Fruit fly (Drosophila melanogaster): ENCODE results near the gene CG7304.

The CG7304 gene

dm6 chr3L:15650552-15650951 is 29.0 kb upstream of the CG7304 start, which contains the start of gene CG43084:
Gene CG43084 (plus strand): TSS chr3L:15650852.
- TF ChIP-seq CG9948 (tag; optimal IDR thresholded peaks at IDR 0.05): no peak
- TF ChIP-seq Pif1B (GFP tag; optimal IDR thresholded peaks at IDR 0.05): no peak
- TF ChIP-seq fd96Ca (GFP tag; IDR thresholded peaks at IDR 0.05): no peak
- no peak for TF ChIP-seq EcR (GFP tag; optimal IDR thresholded peaks at IDR 0.05)
- no peak for TF ChIP-seq CG12605 (GFP tag; IDR thresholded peaks at IDR 0.05)
- TF ChIP-seq CG15710 (tag; optimal IDR thresholded peaks at IDR 0.05): no peak
- no peak for TF ChIP-seq rn (GFP tag; IDR thresholded peaks at IDR 0.05)
- TF ChIP-seq CG17806 (tag; optimal IDR thresholded peaks at IDR 0.05): no peak
- TF ChIP-seq Snoo (tag; optimal IDR thresholded peaks at IDR 0.05): no peak
- no peak for TF ChIP-seq Ets98B (GFP tag; IDR thresholded peaks at IDR 0.05)
- no peak for TF ChIP-seq CG10348 (GFP tag; IDR thresholded peaks at IDR 0.05)
- no peak for TF ChIP-seq gl (tag; optimal IDR thresholded peaks at IDR 0.05)
- TF ChIP-seq CG8301 (tag; optimal IDR thresholded peaks at IDR 0.05): no peak

- no peak for TF ChIP-seq gl (tag; optimal IDR thresholded peaks at IDR 0.05)
- no peak for TF ChIP-seq CG15710 (tag; optimal IDR thresholded peaks at IDR 0.05)
- TF ChIP-seq CG32121 (GFP tag; IDR thresholded peaks at IDR 0.05): no peak
- TF ChIP-seq D1 (tag; optimal IDR thresholded peaks at IDR 0.05): no peak
- no peak for TF ChIP-seq rn (GFP tag; IDR thresholded peaks at IDR 0.05)
- no peak for TF ChIP-seq CG34367 (tag; optimal IDR thresholded peaks at IDR 0.05)
- no peak for TF ChIP-seq CG14655 (GFP tag; optimal IDR thresholded peaks at IDR 0.05)
- no peak for TF ChIP-seq CG12605 (GFP tag; IDR thresholded peaks at IDR 0.05)
- TF ChIP-seq Snoo (tag; optimal IDR thresholded peaks at IDR 0.05): no peak
- TF ChIP-seq CG13204 (GFP tag; optimal IDR thresholded peaks at IDR 0.05): no peak
Measured at dm6 chr3L:15652154-15652553, 27.4 kb upstream of the CG7304 start, which contains the start of the genes Eig71Ec and Eig71Ed. Gene Eig71Ec (minus strand): TSS chr3L:15652254. Gene Eig71Ed (plus strand): TSS chr3L:15652537.

DNA sequence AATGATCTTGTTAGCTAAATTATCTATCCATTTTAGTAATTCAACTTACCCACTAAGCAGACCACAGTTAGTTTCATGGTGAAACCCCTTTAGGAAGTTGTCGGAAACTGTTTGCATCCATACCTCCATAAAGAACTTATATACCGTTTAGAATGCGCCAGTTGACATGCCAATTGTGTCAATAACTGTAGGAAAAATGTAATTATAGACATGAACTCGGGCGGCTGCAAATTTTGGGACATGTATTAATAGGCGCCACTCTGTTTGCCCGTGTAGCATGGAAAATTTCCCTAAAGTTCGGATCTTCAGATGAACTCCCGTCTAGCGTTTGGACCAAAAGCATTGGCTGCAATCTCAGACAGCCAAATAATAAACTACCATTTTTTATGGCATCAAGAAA is 23.6 kb upstream of the CG7304 start, which contains the start of gene Eig71Ee:
TSS of gene Eig71Ee (minus strand) at position 101 of the 400 bp plus-strand sequence.
- TF ChIP-seq CG8159 (tag; optimal IDR thresholded peaks at IDR 0.05) (no peak), fd96Ca (GFP tag; IDR thresholded peaks at IDR 0.05) (no peak), CG34367 (tag; optimal IDR thresholded peaks at IDR 0.05) (no peak), CG8301 (tag; optimal IDR thresholded peaks at IDR 0.05) (no peak), CG17806 (tag; optimal IDR thresholded peaks at IDR 0.05) (no peak), Snoo (tag; optimal IDR thresholded peaks at IDR 0.05) (no peak), CG15710 (tag; optimal IDR thresholded peaks at IDR 0.05) (no peak), D1 (tag; optimal IDR thresholded peaks at IDR 0.05) (no peak), rn (GFP tag; IDR thresholded peaks at IDR 0.05) (no peak), EcR (GFP tag; optimal IDR thresholded peaks at IDR 0.05) (no peak), CG10348 (GFP tag; IDR thresholded peaks at IDR 0.05) (no peak), CG14655 (GFP tag; optimal IDR thresholded peaks at IDR 0.05) (no peak), gl (tag; optimal IDR thresholded peaks at IDR 0.05) (no peak)

dm6 chr3L:15657290-15657689 is 22.2 kb upstream of the CG7304 start, which contains the start of the genes Eig71Ef and Eig71Eg:
Gene Eig71Ef (minus strand): TSS chr3L:15657390.
Gene Eig71Eg (plus strand): TSS chr3L:15657628.
- no peak for TF ChIP-seq CG34367 (tag; optimal IDR thresholded peaks at IDR 0.05)
- TF ChIP-seq Ets98B (GFP tag; IDR thresholded peaks at IDR 0.05): no peak
- TF ChIP-seq Pif1A (GFP tag; optimal IDR thresholded peaks at IDR 0.05): no peak

dm6 chr3L:15659341-15659740 is 20.2 kb upstream of the CG7304 start, which contains the start of the genes Eig71Eh and Eig71Ei:
Gene Eig71Eh (minus strand): TSS chr3L:15659441.
Gene Eig71Ei (plus strand): TSS chr3L:15659707.
- no peak for TF ChIP-seq CG9948 (tag; optimal IDR thresholded peaks at IDR 0.05)
- no peak for TF ChIP-seq rn (GFP tag; IDR thresholded peaks at IDR 0.05)
- TF ChIP-seq CG15710 (tag; optimal IDR thresholded peaks at IDR 0.05): no peak
- TF ChIP-seq Snoo (tag; optimal IDR thresholded peaks at IDR 0.05): no peak
- TF ChIP-seq CG14655 (GFP tag; optimal IDR thresholded peaks at IDR 0.05): no peak
- TF ChIP-seq Pif1A (GFP tag; optimal IDR thresholded peaks at IDR 0.05): no peak

- no peak for TF ChIP-seq fd96Ca (GFP tag; IDR thresholded peaks at IDR 0.05)
- no peak for TF ChIP-seq CG10348 (GFP tag; IDR thresholded peaks at IDR 0.05)
- TF ChIP-seq CG32121 (GFP tag; IDR thresholded peaks at IDR 0.05): no peak
- no peak for TF ChIP-seq CG14655 (GFP tag; optimal IDR thresholded peaks at IDR 0.05)
- TF ChIP-seq CG12605 (GFP tag; IDR thresholded peaks at IDR 0.05): no peak
- no peak for TF ChIP-seq Ets98B (GFP tag; IDR thresholded peaks at IDR 0.05)
- no peak for TF ChIP-seq D1 (tag; optimal IDR thresholded peaks at IDR 0.05)
- no peak for TF ChIP-seq Pif1A (GFP tag; optimal IDR thresholded peaks at IDR 0.05)
- no peak for TF ChIP-seq rn (GFP tag; IDR thresholded peaks at IDR 0.05)
- no peak for TF ChIP-seq CG34367 (tag; optimal IDR thresholded peaks at IDR 0.05)
- TF ChIP-seq EcR (GFP tag; optimal IDR thresholded peaks at IDR 0.05): no peak
- TF ChIP-seq CG8159 (tag; optimal IDR thresholded peaks at IDR 0.05): no peak
- no peak for TF ChIP-seq CG8301 (tag; optimal IDR thresholded peaks at IDR 0.05)
- TF ChIP-seq CG13204 (GFP tag; optimal IDR thresholded peaks at IDR 0.05): no peak
- TF ChIP-seq Pif1B (GFP tag; optimal IDR thresholded peaks at IDR 0.05): no peak
- TF ChIP-seq gl (tag; optimal IDR thresholded peaks at IDR 0.05): no peak
- TF ChIP-seq CG9948 (tag; optimal IDR thresholded peaks at IDR 0.05): no peak
- TF ChIP-seq CG15710 (tag; optimal IDR thresholded peaks at IDR 0.05): no peak
Measured at dm6 chr3L:15660915-15661314, 18.6 kb upstream of the CG7304 start, which contains the start of the genes Eig71Ej and Eig71Ek. Gene Eig71Ej (minus strand): TSS chr3L:15661015. Gene Eig71Ek (plus strand): TSS chr3L:15661248.

DNA sequence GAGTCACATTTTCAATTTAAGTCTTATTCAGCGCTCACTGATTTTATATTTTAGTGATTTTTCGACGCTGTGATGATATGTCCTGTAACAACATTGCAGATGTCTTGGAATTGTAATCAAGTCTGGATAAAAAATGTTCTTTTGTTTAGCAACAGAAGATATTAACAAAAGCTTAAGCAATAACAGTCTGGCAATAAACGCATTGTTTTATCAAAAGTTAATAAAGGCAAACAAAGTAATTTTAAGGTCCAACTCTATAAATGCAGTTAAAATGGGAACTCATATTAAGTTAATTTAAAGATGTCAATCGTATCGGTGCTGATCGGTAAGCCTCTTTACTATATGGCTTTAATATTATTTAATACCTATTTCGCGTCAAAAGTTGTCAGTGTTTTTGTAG is 18.0 kb upstream of the CG7304 start, which contains the start of gene CG43082:
TSS of gene CG43082 (plus strand) at position 301 of the 400 bp plus-strand sequence.
- TF ChIP-seq CG13204 (GFP tag; optimal IDR thresholded peaks at IDR 0.05) (no peak), CG15710 (tag; optimal IDR thresholded peaks at IDR 0.05) (no peak), D1 (tag; optimal IDR thresholded peaks at IDR 0.05) (no peak), CG17806 (tag; optimal IDR thresholded peaks at IDR 0.05) (no peak), EcR (GFP tag; optimal IDR thresholded peaks at IDR 0.05) (no peak), Pif1B (GFP tag; optimal IDR thresholded peaks at IDR 0.05) (no peak), CG8159 (tag; optimal IDR thresholded peaks at IDR 0.05) (no peak), CG32121 (GFP tag; IDR thresholded peaks at IDR 0.05) (no peak), Ets98B (GFP tag; IDR thresholded peaks at IDR 0.05) (no peak), CG8301 (tag; optimal IDR thresholded peaks at IDR 0.05) (no peak), CG14655 (GFP tag; optimal IDR thresholded peaks at IDR 0.05) (no peak), CG34367 (tag; optimal IDR thresholded peaks at IDR 0.05) (no peak), CG10348 (GFP tag; IDR thresholded peaks at IDR 0.05) (no peak), rn (GFP tag; IDR thresholded peaks at IDR 0.05) (no peak), gl (tag; optimal IDR thresholded peaks at IDR 0.05) (no peak), fd96Ca (GFP tag; IDR thresholded peaks at IDR 0.05) (no peak), Pif1A (GFP tag; optimal IDR thresholded peaks at IDR 0.05) (no peak), CG9948 (tag; optimal IDR thresholded peaks at IDR 0.05) (no peak), Snoo (tag; optimal IDR thresholded peaks at IDR 0.05) (no peak)
